Worm (Caenorhabditis elegans): Measurements from ENCODE around the gene ule-2.

Gene ule-2

ce11 chrIV:14617059-14617458 lies 17.9 kb upstream of the ule-2 start:
- TF ChIP-seq unc-62 (GFP tag; optimal IDR thresholded peaks at IDR 0.05), result no peak

DNA sequence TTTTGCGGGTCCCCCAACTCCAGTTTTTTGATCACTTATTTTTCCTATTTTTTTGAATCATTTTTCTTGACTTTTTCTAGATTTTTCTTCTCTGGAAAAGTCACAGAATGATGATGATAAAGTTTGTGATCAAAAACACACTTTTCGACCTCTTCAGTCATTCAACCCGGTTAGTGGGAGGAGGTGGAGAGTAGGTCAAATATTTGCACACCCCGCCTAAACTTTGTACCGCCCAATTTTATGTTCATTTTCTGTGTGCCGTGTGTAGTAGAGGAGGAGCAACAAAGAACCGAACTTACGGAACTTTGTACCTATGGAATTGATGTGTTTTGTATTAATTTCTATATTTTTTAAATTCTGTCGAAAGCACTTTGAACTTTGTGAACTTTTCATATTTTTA lies 17.4 kb upstream of the ule-2 start:
- no peak for TF ChIP-seq unc-62 (GFP tag; optimal IDR thresholded peaks at IDR 0.05)

DNA sequence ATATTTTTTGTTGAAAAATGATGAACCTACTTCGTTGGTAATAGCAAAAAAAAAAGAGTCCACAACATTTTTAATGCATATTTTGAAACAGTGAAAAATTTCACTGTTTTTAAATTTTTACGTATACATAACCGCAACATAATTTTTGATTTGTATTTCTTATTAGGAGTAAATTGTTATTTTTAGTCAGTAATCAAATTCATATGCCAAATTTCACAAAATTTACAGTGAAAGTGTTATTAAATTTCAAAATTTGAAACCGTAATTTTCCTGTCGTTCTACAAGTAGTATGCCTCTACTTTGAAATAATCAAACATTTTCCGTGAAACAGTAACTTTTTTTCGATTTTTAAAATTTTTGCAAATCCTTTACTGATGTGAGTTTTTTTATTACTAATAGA lies 16.9 kb upstream of the ule-2 start:
- TF ChIP-seq unc-62 (GFP tag; optimal IDR thresholded peaks at IDR 0.05), result no peak

- no peak for TF ChIP-seq unc-62 (GFP tag; optimal IDR thresholded peaks at IDR 0.05)
These were observed 16.4 kb upstream of the ule-2 start for ce11 chrIV:14618551-14618950.

ce11 chrIV:14620042-14620441 lies 14.9 kb upstream of the ule-2 start:
- TF ChIP-seq unc-62 (GFP tag; optimal IDR thresholded peaks at IDR 0.05), result no peak

- TF ChIP-seq unc-62 (GFP tag; optimal IDR thresholded peaks at IDR 0.05), result no peak
These were observed 14.4 kb upstream of the ule-2 start for ce11 chrIV:14620543-14620942.

ce11 chrIV:14621117-14621516 lies 13.8 kb upstream of the ule-2 start:
- TF ChIP-seq unc-62 (GFP tag; optimal IDR thresholded peaks at IDR 0.05), result no peak

ce11 chrIV:14622109-14622508 lies 12.8 kb upstream of the ule-2 start:
- no peak for TF ChIP-seq unc-62 (GFP tag; optimal IDR thresholded peaks at IDR 0.05)

ce11 chrIV:14631726-14632125 lies 3.2 kb upstream of the ule-2 start:
- no peak for TF ChIP-seq unc-62 (GFP tag; optimal IDR thresholded peaks at IDR 0.05)

DNA sequence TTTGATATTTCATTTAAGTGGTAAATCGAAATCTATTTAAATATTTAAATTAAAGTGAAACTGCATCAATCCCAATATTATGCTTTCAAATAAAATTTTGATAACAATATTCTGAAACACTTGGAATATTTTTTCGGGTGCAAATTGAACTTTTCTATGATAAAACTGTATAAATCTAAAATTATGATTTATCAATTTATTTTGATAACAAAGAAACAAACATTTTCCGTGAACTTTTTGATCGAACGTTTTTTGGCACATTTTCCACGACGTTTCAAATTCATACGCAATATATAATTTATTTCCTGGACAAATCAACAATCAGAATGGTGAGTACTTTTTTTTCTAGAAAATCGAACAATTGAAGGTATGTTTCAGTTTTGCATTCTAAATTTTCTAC lies 2.1 kb upstream of the ule-2 start, which contains the start of gene irld-4:
Gene irld-4 (plus strand): TSS at position 301 of the 400 bp plus-strand sequence.
- no peak for TF ChIP-seq unc-62 (GFP tag; optimal IDR thresholded peaks at IDR 0.05)

DNA sequence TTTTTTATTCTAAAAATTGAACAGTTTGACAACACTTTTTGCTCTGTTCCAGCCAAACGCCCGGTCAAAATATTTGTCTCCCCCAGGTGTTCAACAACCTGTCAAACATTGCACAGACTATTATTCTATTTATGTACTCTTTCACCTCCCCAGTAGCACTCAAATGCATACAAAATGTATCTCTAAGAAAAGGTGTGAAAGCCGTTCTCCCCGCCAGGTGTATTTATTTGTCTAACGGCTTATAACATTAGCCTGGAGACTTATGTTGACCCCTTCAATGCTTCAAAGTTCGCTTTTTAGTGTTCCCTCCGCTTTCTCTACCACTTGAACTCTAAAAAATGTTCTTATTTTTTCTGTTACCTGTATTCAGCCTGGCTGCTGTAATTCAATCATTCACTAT lies 2.5 kb downstream of the ule-2 start, which contains the start of gene srlf-27:
Gene srlf-27 (plus strand): TSS at position 301 of the 400 bp plus-strand sequence.
- TF ChIP-seq unc-62 (GFP tag; optimal IDR thresholded peaks at IDR 0.05), result no peak

DNA sequence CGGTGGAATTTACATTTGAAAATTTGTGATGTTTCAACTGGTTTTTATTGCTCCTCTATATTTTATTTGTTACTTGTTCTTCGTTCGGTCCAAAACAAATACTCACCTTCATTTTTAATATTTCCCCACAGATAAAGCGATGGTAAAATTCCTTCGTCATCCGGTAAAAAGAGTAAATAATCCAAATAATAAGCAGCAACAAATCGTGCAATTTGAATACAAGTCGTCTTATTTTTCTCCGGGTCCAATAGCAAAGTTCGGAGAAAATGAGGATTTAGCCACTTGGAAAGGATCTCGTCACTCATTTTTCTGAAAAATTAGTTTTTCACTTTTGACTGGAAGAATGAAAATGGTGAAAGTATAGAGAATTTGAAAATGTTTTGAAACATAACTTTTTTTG lies 18.1 kb downstream of the ule-2 start, which contains the start of gene talp-3:
Gene talp-3 (minus strand): TSS at position 315 of the 400 bp plus-strand sequence.
- TF ChIP-seq unc-62 (GFP tag; optimal IDR thresholded peaks at IDR 0.05), result no peak

ce11 chrIV:14656573-14657129 lies 21.7 kb downstream of the ule-2 start, which contains the start of gene Y57G11C.33:
Y57G11C.33 (plus strand) TSS chrIV:14657079.
- TF ChIP-seq unc-62 (GFP tag; optimal IDR thresholded peaks at IDR 0.05), result no peak

ce11 chrIV:14658054-14658631 lies 23.2 kb downstream of the ule-2 start, which contains the start of gene anoh-2:
anoh-2 (plus strand) TSS chrIV:14658308.
- TF ChIP-seq unc-62 (GFP tag; optimal IDR thresholded peaks at IDR 0.05), result no peak

DNA sequence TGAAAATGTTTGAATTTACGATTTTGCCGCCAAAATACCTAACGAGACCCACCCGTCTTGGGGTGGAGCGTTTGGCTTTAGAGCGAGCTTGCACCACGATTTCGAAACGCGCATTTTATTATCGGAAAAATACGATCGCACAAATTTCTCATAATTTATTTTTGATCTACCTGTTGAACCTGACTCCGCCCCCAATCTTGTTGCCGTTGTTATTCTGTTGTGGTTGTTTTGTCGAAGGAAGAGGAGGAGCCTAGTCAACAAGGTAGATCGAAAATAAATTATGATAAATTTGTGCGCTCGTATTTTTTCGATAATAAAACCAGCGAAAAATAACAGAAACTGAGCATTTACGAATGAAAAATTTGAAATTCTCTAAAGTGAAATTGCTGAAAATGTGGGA lies 24.0 kb downstream of the ule-2 start:
- TF ChIP-seq unc-62 (GFP tag; optimal IDR thresholded peaks at IDR 0.05), result no peak

DNA sequence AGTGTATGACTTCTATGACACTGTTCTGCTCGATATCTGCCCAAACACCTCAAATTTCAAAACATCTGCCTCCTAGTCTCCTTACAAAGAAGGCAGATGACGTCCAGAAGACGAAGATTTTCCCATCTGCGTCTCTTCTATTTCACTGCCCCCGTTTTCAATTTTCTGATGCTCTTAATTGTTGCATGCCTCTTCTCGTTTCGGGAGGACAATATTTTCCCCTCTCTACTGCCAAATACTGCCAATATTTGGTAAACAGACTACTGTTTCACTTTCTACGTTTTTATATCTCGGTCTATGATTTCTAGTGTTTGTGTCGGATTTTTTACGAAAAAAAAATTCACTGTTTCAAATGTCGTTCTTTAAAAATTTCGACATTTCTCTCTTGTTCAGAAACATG lies 26.4 kb downstream of the ule-2 start:
- TF ChIP-seq unc-62 (GFP tag; optimal IDR thresholded peaks at IDR 0.05), result no peak

DNA sequence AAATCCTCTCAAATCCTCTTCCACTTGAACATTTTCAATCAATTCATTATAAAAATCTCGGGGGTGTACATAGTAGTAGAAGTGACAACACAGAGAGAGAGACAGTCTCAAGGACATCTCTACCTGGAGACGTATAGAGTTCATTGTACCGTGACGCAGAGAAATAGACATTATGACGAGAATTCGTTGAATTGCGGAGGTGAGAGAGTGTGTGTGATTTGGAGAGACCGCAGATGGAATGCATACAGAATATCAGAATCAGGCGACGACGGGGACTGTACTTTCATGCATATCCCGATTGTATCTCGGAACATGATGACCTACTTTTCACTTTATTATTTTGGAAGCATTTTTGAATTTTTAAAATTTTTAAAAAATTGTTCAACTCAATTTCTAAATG lies 40.9 kb downstream of the ule-2 start:
- TF ChIP-seq unc-62 (GFP tag; optimal IDR thresholded peaks at IDR 0.05), result no peak

Data from whole organism, dauer.